Fruit fly (Drosophila melanogaster): ENCODE data around the gene spo.

- TF ChIP-seq CTCF (optimal IDR thresholded peaks at IDR 0.05), result no peak
- no peak for TF ChIP-seq CG8478 (optimal IDR thresholded peaks at IDR 0.05)
Observed at dm6 chr3L:5631917-5632316, 39.5 kb upstream of the spo start.
